Worm (Caenorhabditis elegans): ENCODE results near the gene grd-3.

grd-3 gene

DNA sequence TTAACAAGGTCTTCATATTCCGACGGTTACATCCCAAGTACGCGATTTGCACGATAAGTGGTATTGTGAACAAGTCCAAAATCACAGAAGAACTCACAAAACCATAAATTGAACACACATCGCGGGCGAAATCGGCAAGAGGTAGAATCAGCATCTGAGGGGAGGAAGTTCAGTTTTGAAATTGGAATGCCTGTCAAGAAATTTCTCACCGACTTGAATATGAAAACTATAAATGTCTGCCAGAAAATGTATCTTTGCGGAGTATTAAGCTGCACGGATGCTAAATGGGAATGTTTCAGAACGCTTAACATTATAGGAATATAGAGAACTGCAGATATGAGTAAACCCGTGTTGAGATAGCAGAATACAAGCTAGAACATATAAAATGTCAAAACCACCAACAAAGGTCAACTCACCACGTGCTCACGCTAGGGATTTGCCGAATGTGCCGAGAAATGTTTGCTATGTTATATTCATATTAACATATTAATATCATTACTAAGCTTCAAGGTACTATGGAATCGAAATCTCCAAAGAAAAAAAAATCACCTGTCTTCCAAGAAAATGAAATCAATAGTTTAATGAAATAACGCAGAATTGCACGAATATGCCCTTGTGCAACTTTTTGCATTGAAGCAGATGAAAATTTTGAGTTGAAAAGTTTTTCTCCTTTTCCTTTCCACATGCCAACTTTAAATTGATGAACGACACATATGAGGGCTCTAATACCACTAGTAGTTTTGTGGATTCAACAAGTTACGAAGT, 42.9 kb downstream of the grd-3 start, which contains the start of gene srz-82:
Gene srz-82, plus strand, starts transcription at position 701 of the 765 bp plus-strand sequence.
- TF ChIP-seq him-1 (tag; optimal IDR thresholded peaks at IDR 0.05) (no peak), W03F9.2 (tag; optimal IDR thresholded peaks at IDR 0.05) (no peak), dao-5 (tag; optimal IDR thresholded peaks at IDR 0.05) (no peak)
